Worm (Caenorhabditis elegans): ENCODE data around the gene W02A2.5.

The W02A2.5 gene

DNA sequence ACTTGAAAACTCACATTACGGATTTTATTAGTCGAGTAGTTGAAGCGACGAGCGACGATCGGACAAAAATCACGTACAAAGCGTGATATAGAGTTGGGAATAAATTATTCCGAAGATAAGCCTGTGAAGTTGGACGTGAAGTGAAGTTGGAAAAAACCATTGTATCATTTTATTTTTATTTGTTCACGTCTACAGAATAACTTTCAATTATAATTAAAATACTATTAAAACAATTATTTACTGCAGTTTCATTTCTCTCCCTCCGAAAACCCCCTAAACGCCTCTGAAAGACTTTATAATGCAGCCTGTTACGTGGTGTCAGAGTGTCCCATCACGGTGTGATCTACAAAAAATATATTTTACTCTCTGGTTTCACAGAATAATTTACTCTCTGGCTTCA is 17.5 kb downstream of the W02A2.5 start, which contains the start of gene Y62E10A.3:
Gene Y62E10A.3 (minus strand): TSS at position 101 of the 400 bp plus-strand sequence.
- TF ChIP-seq lin-39 (tag; optimal IDR thresholded peaks at IDR 0.05) (no peak), sma-9 (GFP tag; optimal IDR thresholded peaks at IDR 0.05) (no peak), sma-9 (tag; optimal IDR thresholded peaks at IDR 0.05) (no peak), lsy-2 (tag; optimal IDR thresholded peaks at IDR 0.05) (no peak), sem-4 (tag; optimal IDR thresholded peaks at IDR 0.05) (no peak), snpc-4 (tag; optimal IDR thresholded peaks at IDR 0.05) (no peak)

DNA sequence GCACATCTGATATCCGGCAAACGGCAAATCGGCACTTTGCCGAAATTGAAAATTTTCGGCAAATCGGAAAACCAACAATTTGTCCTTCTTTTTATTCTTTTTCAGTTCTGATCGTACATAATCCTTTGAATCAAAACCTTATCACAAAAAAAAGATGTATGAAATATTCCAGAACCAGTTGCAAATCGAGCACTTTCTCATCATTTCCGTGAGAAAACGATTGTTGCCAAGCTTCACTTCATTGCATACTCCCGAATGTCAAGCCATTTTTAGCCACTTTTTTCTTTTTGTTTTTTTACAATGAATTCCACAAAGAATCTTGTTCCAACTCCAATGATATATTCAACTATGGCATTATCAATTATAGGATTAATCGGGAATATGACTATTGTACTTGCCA is 22.2 kb downstream of the W02A2.5 start, which contains the start of gene srsx-25:
Gene srsx-25 (plus strand): TSS at position 301 of the 400 bp plus-strand sequence.
- no peak for TF ChIP-seq elt-1 (tag; optimal IDR thresholded peaks at IDR 0.05)
- TF ChIP-seq snpc-4 (tag; optimal IDR thresholded peaks at IDR 0.05) = no peak
- no peak for TF ChIP-seq nhr-237 (tag; optimal IDR thresholded peaks at IDR 0.05)
- TF ChIP-seq nhr-21 (tag; optimal IDR thresholded peaks at IDR 0.05) = no peak
- TF ChIP-seq aly-2 (tag; optimal IDR thresholded peaks at IDR 0.05) = no peak
- TF ChIP-seq ztf-1 (GFP tag; conservative IDR thresholded peaks at IDR 0.05) = no peak
- TF ChIP-seq sma-9 (GFP tag; optimal IDR thresholded peaks at IDR 0.05) = no peak
- no peak for TF ChIP-seq sma-9 (tag; optimal IDR thresholded peaks at IDR 0.05)

DNA sequence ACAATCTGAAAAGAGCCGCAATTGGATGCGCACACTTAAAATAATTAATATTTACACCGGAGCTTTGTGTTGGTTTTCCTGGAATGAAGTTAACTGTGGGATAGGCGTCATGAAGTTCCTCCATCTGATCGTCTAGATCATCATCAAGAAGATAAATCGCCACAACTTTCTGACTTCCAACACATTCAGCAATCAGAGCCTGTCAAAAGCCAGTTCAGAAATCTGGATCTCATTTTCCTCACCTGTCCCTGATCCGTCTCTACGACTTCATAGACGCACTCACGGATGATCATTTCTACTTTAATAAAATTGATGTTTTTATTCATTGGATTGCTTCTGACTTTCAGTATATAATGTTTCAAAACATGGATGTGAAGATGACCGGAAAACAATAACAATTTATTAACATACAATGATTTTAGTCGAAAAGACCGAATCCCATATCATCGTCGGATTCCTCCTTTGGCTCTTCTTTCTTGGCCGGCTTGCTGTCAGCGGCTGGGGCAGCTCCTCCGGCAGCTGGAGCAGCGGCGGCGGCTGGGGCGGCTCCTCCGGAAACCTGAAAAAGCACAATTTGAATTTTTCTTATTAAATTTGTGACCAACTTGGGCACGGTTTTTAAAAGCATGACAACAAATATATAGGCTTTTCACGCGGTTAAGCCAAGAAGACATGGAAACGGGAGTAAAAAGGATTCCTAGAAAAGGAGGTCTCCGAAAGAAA is 26.6 kb downstream of the W02A2.5 start, which contains the start of gene agt-1:
Gene agt-1 (minus strand): TSS at position 293 of the 723 bp plus-strand sequence.
- TF ChIP-seq lin-11 (tag; optimal IDR thresholded peaks at IDR 0.05) = no peak
- TF ChIP-seq lsy-2 (tag; optimal IDR thresholded peaks at IDR 0.05) = no peak
- no peak for TF ChIP-seq nhr-23 (tag; optimal IDR thresholded peaks at IDR 0.05)
- no peak for TF ChIP-seq elt-1 (tag; optimal IDR thresholded peaks at IDR 0.05)
- TF ChIP-seq ceh-16 (tag; optimal IDR thresholded peaks at IDR 0.05) = no peak
- no peak for TF ChIP-seq nhr-11 (tag; optimal IDR thresholded peaks at IDR 0.05)
- TF ChIP-seq dmd-4 (tag; optimal IDR thresholded peaks at IDR 0.05) = no peak
- TF ChIP-seq nhr-12 (tag; optimal IDR thresholded peaks at IDR 0.05) = no peak
- TF ChIP-seq unc-39 (tag; optimal IDR thresholded peaks at IDR 0.05) = no peak
- no peak for TF ChIP-seq crh-2 (tag; optimal IDR thresholded peaks at IDR 0.05)
- TF ChIP-seq sma-9 (GFP tag; optimal IDR thresholded peaks at IDR 0.05) = no peak
- no peak for TF ChIP-seq sma-9 (tag; optimal IDR thresholded peaks at IDR 0.05)

DNA sequence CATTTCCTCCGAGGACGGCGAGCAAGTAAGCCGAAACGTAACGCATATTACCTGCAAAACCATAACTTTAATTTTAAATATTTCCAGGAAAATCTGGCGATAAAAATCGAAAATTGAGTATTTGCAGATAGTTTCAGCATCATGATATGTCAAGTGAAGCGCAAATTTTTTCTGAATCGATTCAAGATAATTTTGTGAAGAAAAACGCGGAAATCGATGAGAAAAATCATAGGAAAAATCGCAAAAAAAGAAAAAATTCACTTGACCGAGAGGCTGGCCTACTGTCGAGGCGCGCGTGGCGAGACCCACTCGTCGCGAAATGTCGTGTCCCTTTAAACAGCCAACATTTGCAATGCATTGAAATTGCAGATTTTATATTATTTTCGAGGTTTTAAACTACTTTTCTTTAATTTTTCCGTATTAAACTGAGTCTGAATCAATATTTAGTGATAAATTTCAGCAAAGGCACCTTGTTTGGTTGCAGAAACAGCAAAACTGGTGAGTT is 27.6 kb downstream of the W02A2.5 start, which contains the start of the genes rla-2, popl-7 and Y62E10A.24:
Gene rla-2 (minus strand): TSS at position 51 of the 505 bp plus-strand sequence.
Gene popl-7 (plus strand): TSS at position 455 of the 505 bp plus-strand sequence.
Gene Y62E10A.24 (plus strand): TSS at position 476 of the 505 bp plus-strand sequence.
- TF ChIP-seq C34F6.9 (tag; optimal IDR thresholded peaks at IDR 0.05) (peak; percentile 40), ztf-11 (tag; optimal IDR thresholded peaks at IDR 0.05) (no peak), ZK546.5 (tag; optimal IDR thresholded peaks at IDR 0.05) (no peak), R02D3.7 (tag; optimal IDR thresholded peaks at IDR 0.05) (no peak), lsy-2 (tag; optimal IDR thresholded peaks at IDR 0.05) (peak in 1 of 2 experiments; percentile 80), sem-4 (tag; optimal IDR thresholded peaks at IDR 0.05) (no peak), nhr-25 (tag; optimal IDR thresholded peaks at IDR 0.05) (no peak), mdl-1 (tag; optimal IDR thresholded peaks at IDR 0.05) (no peak), nhr-23 (tag; optimal IDR thresholded peaks at IDR 0.05) (no peak), nhr-6 (tag; optimal IDR thresholded peaks at IDR 0.05) (no peak), mab-5 (tag; optimal IDR thresholded peaks at IDR 0.05) (no peak), ztf-4 (tag; optimal IDR thresholded peaks at IDR 0.05) (no peak), sma-3 (GFP tag; optimal IDR thresholded peaks at IDR 0.05) (no peak), nhr-129 (tag; optimal IDR thresholded peaks at IDR 0.05) (peak; percentile 61), F13H6.1 (tag; optimal IDR thresholded peaks at IDR 0.05) (no peak), elt-1 (tag; optimal IDR thresholded peaks at IDR 0.05) (no peak), egl-27 (tag; optimal IDR thresholded peaks at IDR 0.05) (no peak), mbf-1 (tag; optimal IDR thresholded peaks at IDR 0.05) (no peak), unc-55 (GFP tag; optimal IDR thresholded peaks at IDR 0.05) (peak; percentile 55), fos-1 (tag; optimal IDR thresholded peaks at IDR 0.05) (no peak), ceh-16 (tag; optimal IDR thresholded peaks at IDR 0.05) (no peak), lin-13 (GFP tag; optimal IDR thresholded peaks at IDR 0.05) (no peak), Y55F3AM.14 (GFP tag; optimal IDR thresholded peaks at IDR 0.05) (no peak), snpc-4 (tag; optimal IDR thresholded peaks at IDR 0.05) (no peak), ceh-82 (tag; optimal IDR thresholded peaks at IDR 0.05) (no peak), crh-2 (tag; optimal IDR thresholded peaks at IDR 0.05) (no peak), nhr-11 (tag; optimal IDR thresholded peaks at IDR 0.05) (no peak), nhr-12 (tag; optimal IDR thresholded peaks at IDR 0.05) (no peak), blmp-1 (tag; optimal IDR thresholded peaks at IDR 0.05; ENCODE audit: insufficient read depth) (no peak)

Measured in whole organism, L2 larva.